Worm (Caenorhabditis elegans) whole organism, mixed stage, embryonic: Measurements from ENCODE around the gene rga-4.

Experiments
- M03D4.4 ChIP-seq: sonication (generic microtip); optimal IDR thresholded peaks from 2 replicates; lab custom pipeline; 2017; ENCODE audit warnings: mild to moderate bottlenecking, missing genetic modification characterization, missing compliant biosample characterization
- bed-3 ChIP-seq: fragments of 200-800 bp; sonication (Bioruptor generic); optimal IDR thresholded peaks from 3 replicates; lab custom pipeline; 2018; ENCODE audit warnings: mild to moderate bottlenecking, missing genetic modification characterization, moderate library complexity, missing compliant biosample characterization
- ceh-39 ChIP-seq: fragments of 150-350 bp; optimal IDR thresholded peaks from 2 replicates; lab custom pipeline; 2014; ENCODE audit warnings: missing biosample characterization, missing genetic modification characterization
- ceh-43 ChIP-seq: fragments of 200-800 bp; sonication (Bioruptor generic); optimal IDR thresholded peaks from 2 replicates; lab custom pipeline; 2018; ENCODE audit warnings: mild to moderate bottlenecking, missing genetic modification characterization, moderate library complexity, missing compliant biosample characterization
- ceh-83 ChIP-seq: fragments of 200-800 bp; sonication (Bioruptor generic); optimal IDR thresholded peaks from 2 replicates; lab custom pipeline; 2018; ENCODE audit warnings: mild to moderate bottlenecking, missing genetic modification characterization, missing compliant biosample characterization
- ces-1 ChIP-seq: fragments of 150-350 bp; optimal IDR thresholded peaks from 2 replicates; lab custom pipeline; 2014; ENCODE audit warnings: missing biosample characterization, missing genetic modification reagents, missing genetic modification characterization
- cnd-1 ChIP-seq: fragments of 200-800 bp; sonication (Bioruptor generic); optimal IDR thresholded peaks from 2 replicates; lab custom pipeline; 2018; ENCODE audit warnings: mild to moderate bottlenecking, missing genetic modification characterization, missing compliant biosample characterization
- elt-3 ChIP-seq: fragments of 150-350 bp; optimal IDR thresholded peaks from 2 replicates; lab custom pipeline; 2014; ENCODE audit warnings: missing biosample characterization, missing genetic modification characterization
- flh-1 ChIP-seq: fragments of 200-800 bp; sonication (Bioruptor generic); optimal IDR thresholded peaks from 2 replicates; lab custom pipeline; 2018; ENCODE audit warnings: mild to moderate bottlenecking, missing genetic modification characterization, moderate library complexity, missing compliant biosample characterization
- ham-2 ChIP-seq: fragments of 200-800 bp; sonication (Bioruptor generic); optimal IDR thresholded peaks from 2 replicates; lab custom pipeline; 2018; ENCODE audit warnings: mild to moderate bottlenecking, missing genetic modification characterization, missing compliant biosample characterization
- hlh-1 ChIP-seq: fragments of 150-350 bp; optimal IDR thresholded peaks from 2 replicates; lab custom pipeline; 2014; ENCODE audit warnings: missing biosample characterization, missing genetic modification reagents, missing genetic modification characterization
- lin-32 ChIP-seq: fragments of 200-800 bp; sonication (Bioruptor generic); optimal IDR thresholded peaks from 2 replicates; lab custom pipeline; 2018; ENCODE audit warnings: mild to moderate bottlenecking, missing genetic modification characterization, missing compliant biosample characterization
- lsy-2 ChIP-seq: fragments of 150-350 bp; optimal IDR thresholded peaks from 2 replicates; lab custom pipeline; 2014; ENCODE audit warnings: missing biosample characterization, missing genetic modification characterization
- mep-1 ChIP-seq: fragments of 150-350 bp; optimal IDR thresholded peaks from 2 replicates; lab custom pipeline; 2017; ENCODE audit warnings: missing biosample characterization, missing genetic modification reagents, missing genetic modification characterization, inconsistent platforms
- mls-2 ChIP-seq: sonication (generic microtip); optimal IDR thresholded peaks from 2 replicates; lab custom pipeline; 2016; ENCODE audit warnings: mild to moderate bottlenecking, missing genetic modification characterization, moderate library complexity, missing compliant biosample characterization
- nhr-12 ChIP-seq: fragments of 150-350 bp; optimal IDR thresholded peaks from 2 replicates; lab custom pipeline; 2014; ENCODE audit warnings: missing biosample characterization, missing genetic modification characterization
- nhr-2 ChIP-seq: fragments of 150-350 bp; optimal IDR thresholded peaks from 2 replicates; lab custom pipeline; 2014; ENCODE audit warnings: missing biosample characterization, missing genetic modification characterization
- nhr-237 ChIP-seq: fragments of 150-350 bp; optimal IDR thresholded peaks from 2 replicates; lab custom pipeline; 2014; ENCODE audit warnings: missing biosample characterization, missing genetic modification characterization
- nhr-76 ChIP-seq: sonication (generic microtip); optimal IDR thresholded peaks from 2 replicates; lab custom pipeline; 2017; ENCODE audit warnings: missing biosample characterization, missing genetic modification characterization
- pha-4 ChIP-seq: fragments of 150-350 bp; optimal IDR thresholded peaks from 2 replicates; lab custom pipeline; 2018; ENCODE audit warnings: missing biosample characterization, missing genetic modification reagents, missing genetic modification characterization
- sptf-1 ChIP-seq: sonication (generic microtip); optimal IDR thresholded peaks from 2 replicates; lab custom pipeline; 2017; ENCODE audit warnings: mild to moderate bottlenecking, missing genetic modification characterization, moderate library complexity, missing compliant biosample characterization
- unc-120 ChIP-seq: sonication (generic microtip); optimal IDR thresholded peaks from 2 replicates; lab custom pipeline; 2017; ENCODE audit warnings: missing genetic modification characterization, missing compliant biosample characterization; ENCODE audit not compliant: poor library complexity, severe bottlenecking
- unc-62 ChIP-seq: fragments of 150-350 bp; optimal IDR thresholded peaks from 2 replicates; lab custom pipeline; 2014; ENCODE audit warnings: missing biosample characterization, missing genetic modification reagents, missing genetic modification characterization
- zip-8 ChIP-seq: fragments of 150-350 bp; optimal IDR thresholded peaks from 2 replicates; lab custom pipeline; 2014; ENCODE audit warnings: missing biosample characterization, missing genetic modification characterization

Gene rga-4

DNA sequence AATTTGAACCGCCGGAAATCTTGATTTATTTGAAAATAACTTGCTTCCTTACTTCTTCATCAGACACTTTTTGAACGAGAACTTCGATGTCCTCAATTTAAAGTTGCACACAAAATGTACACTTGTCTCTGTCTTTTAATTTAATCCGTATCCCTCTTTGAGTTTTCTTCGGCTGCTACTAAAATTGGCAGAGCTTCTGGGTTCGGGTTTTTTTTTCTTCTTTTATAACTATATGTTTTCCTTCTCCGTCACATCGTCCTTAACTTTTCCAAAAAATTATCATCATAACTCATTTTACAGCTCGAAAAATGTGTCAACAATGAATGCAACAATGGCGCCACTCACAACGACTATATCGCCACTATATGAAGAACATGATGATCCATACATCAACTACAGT is 31.2 kb downstream of the rga-4 start, which contains the start of gene glb-33:
Gene glb-33 (plus strand): TSS at position 301 of the 400 bp plus-strand sequence.
- TF ChIP-seq ham-2 (GFP tag; lab: Kevin White, UChicago) (no peak), elt-3 (tag; lab: Kevin White, UChicago) (no peak), flh-1 (GFP tag; lab: Kevin White, UChicago) (no peak), mls-2 (tag; lab: Kevin White, UChicago) (no peak), M03D4.4 (tag; lab: Kevin White, UChicago) (no peak), nhr-237 (tag; lab: Kevin White, UChicago) (no peak), sptf-1 (tag; lab: Kevin White, UChicago) (no peak), ceh-39 (tag; lab: Kevin White, UChicago) (no peak), ces-1 (GFP tag; lab: Kevin White, UChicago) (no peak), pha-4 (tag; lab: Kevin White, UChicago) (no peak), zip-8 (tag; lab: Kevin White, UChicago) (no peak), hlh-1 (tag; lab: Kevin White, UChicago) (no peak), ceh-43 (GFP tag; lab: Kevin White, UChicago) (no peak), mep-1 (no peak)

DNA sequence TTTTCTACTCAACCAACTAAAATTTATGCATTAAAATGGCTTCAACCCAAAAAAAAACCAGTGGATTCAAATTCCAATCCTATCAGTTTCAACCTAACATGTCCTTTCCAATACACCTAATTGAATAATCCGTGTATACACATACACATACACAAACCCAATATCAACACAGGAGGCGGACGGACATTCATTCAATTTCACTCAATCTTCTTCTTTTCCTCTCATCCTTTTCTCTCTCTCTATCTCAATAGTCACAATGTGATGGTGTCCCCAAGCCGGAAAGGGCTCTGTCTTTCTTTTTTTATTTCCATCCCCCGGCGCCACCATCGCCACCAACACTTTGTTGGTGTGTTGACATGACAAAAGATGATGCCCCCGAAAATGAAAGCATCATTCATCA is 33.3 kb downstream of the rga-4 start:
- peak; percentile 92 for TF ChIP-seq ces-1 (GFP tag; lab: Kevin White, UChicago)
- TF ChIP-seq bed-3 (GFP tag; lab: Kevin White, UChicago), result no peak

DNA sequence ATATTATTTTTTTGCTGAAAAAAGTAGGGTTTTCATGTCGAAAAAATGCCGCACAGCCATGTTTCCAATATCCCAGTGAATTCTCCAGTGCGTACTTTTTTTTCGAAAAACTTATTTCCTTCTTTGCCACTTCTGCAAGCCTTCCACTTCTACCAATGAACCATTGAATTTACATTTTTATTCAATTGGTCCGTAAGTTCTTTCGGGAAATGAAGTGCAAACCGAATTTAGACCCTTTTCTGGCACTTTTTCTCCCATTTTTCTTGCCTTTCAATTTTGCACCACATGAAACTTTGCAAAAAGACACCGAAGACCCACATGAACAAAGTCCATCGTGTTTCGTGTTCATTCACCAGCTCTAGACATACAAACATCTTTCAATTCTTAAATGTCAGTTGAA is 40.3 kb downstream of the rga-4 start:
- TF ChIP-seq cnd-1 (tag; lab: Kevin White, UChicago), result no peak
- TF ChIP-seq ces-1 (GFP tag; lab: Kevin White, UChicago), result peak; percentile 66
- no peak for TF ChIP-seq ceh-39 (tag; lab: Kevin White, UChicago)
- TF ChIP-seq, all 35 proteins: peak for 1

DNA sequence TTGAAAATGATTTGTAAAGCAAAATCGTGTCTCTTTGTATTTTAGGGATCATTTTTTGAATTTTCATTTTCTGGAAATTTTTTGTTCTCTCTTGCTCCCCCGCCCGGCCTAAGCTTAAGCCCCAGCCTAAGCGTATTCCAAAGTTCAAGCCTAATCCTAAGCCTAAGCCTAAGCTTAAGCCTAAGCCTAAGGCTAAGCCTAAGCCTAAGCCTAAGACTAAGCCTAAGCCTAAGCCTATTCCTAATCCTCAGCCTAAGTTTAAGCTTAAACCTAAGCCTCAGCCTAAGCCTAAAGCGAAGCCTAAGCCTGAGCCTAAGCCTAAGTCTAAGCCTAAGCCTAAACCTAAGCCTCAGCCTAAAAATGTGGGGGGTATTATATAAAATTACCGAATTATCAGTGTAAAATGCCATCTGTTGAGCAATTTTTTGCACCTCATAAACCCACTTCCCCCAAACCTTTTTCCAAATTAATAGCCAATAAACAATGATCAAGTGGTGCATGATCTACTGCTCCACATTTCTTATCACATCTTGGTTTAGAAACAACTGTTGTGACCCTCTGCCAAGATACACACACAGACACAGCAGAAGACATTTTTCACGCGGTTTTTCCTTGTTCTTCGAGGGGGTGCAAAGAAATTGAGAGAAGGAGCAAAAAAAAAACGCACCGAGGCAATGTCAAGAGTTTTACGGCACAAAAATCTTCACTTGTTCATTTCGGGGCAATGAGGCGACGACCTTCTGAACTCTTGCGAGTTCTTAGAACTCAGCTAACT is 41.6 kb downstream of the rga-4 start:
- TF ChIP-seq hlh-1 (tag; lab: Kevin White, UChicago), result peak; percentile 33
- no peak for TF ChIP-seq bed-3 (GFP tag; lab: Kevin White, UChicago)
- TF ChIP-seq, all 35 proteins: peak for 1

DNA sequence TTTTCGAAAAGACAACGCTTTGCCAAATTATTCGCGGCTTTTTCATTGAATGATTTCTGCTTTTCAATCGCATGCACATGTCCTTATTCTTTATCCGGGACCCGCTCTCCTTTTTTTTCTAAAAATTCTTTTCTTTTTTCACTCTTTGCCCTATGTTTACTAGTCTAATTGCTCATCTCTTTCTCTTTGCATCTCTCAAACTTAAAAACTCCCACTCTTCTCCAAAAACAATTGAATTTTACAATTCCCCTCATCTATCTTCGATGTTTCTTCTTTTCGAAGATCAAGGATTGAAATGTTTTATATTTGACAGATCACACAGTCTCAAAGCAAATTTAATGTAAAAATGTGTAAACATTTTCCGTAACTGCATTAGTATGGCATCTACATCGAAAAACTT is 45.4 kb downstream of the rga-4 start:
- TF ChIP-seq lsy-2 (no peak), pha-4 (tag; lab: Kevin White, UChicago) (no peak), ces-1 (GFP tag; lab: Kevin White, UChicago) (peak; percentile 38)

DNA sequence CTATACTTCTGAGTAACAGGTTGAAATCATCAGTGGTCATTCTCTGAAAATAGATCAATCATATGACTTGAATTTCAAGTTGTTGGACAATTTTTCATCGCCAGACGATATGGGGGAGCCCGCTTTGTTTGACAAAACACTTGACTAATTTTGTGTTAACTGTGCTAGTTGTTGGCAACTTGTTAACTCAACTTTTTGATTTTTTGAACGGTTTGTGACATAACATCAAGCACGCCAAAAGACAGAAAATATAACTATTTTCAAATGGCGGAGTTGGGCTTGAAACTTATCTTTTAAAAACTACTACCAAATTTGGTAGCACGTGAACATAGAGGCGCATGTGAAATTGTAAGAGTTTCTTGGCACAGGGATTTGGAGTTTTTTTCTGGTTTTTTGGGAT is 47.2 kb downstream of the rga-4 start:
- TF ChIP-seq pha-4 (tag; lab: Kevin White, UChicago) (no peak), nhr-12 (tag; lab: Kevin White, UChicago) (no peak), ces-1 (GFP tag; lab: Kevin White, UChicago) (no peak), zip-8 (tag; lab: Kevin White, UChicago) (no peak), nhr-76 (tag; lab: Kevin White, UChicago) (no peak), lsy-2 (no peak), bed-3 (GFP tag; lab: Kevin White, UChicago) (no peak), nhr-237 (tag; lab: Kevin White, UChicago) (no peak), unc-62 (no peak), lin-32 (GFP tag; lab: Kevin White, UChicago) (no peak), ceh-83 (GFP tag; lab: Kevin White, UChicago) (no peak), mls-2 (tag; lab: Kevin White, UChicago) (no peak), unc-120 (tag; lab: Kevin White, UChicago) (no peak)

DNA sequence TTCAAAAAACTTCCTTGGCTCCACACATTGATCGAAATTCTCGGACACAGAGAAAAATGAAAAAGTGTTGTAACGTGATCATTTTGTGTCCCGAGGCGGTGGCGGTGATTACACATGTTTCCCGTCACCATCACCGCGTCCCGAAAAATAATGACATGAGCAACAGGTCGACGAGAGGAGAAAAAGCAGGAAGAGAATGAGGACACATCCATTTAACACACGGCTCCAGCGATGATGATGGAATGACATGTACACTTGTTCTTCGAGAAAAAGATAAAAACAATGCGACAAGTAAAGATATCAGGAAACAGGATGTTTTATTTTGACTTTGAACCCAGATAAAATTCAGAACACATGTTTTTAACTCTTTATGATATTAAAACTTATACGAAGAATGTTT is 55.7 kb downstream of the rga-4 start:
- TF ChIP-seq nhr-2 (tag; lab: Kevin White, UChicago) (no peak), unc-120 (tag; lab: Kevin White, UChicago) (peak; percentile 27), unc-62 (peak; percentile 71), hlh-1 (tag; lab: Kevin White, UChicago) (peak; percentile 61)
